Fruit fly (Drosophila melanogaster) whole organism, adult: ENCODE measurements around the gene BCAS2.
A peak's percentile ranks its signal among the peaks of the same experiment; 100 is the strongest.

Source experiments
- CG11617 ChIP-seq: fragments of 200-800 bp; sonication (Bioruptor generic); optimal IDR thresholded peaks from 2 replicates; lab custom pipeline; 2017; ENCODE audit warnings: mild to moderate bottlenecking, missing biosample characterization, missing genetic modification reagents, missing genetic modification characterization
- CG12768 ChIP-seq: fragments of 200-800 bp; sonication (Bioruptor generic); optimal IDR thresholded peaks from 2 replicates; lab custom pipeline; 2017; ENCODE audit warnings: missing biosample characterization, missing genetic modification characterization, mild to moderate bottlenecking, moderate library complexity, missing genetic modification reagents
- CG14711 ChIP-seq: fragments of 200-800 bp; sonication (Bioruptor generic); optimal IDR thresholded peaks from 2 replicates; lab custom pipeline; 2018; ENCODE audit warnings: missing biosample characterization, mild to moderate bottlenecking, missing genetic modification characterization, moderate library complexity
- CG1620 ChIP-seq: fragments of 200-800 bp; sonication (Bioruptor generic); optimal IDR thresholded peaks from 2 replicates; lab custom pipeline; 2016; ENCODE audit warnings: missing biosample characterization, missing genetic modification characterization
- CG33017 ChIP-seq: fragments of 200-800 bp; sonication (Bioruptor generic); optimal IDR thresholded peaks from 2 replicates; lab custom pipeline; 2018; ENCODE audit warnings: missing biosample characterization, mild to moderate bottlenecking, missing genetic modification characterization, moderate library complexity
- CG5204 ChIP-seq: fragments of 200-800 bp; sonication (Bioruptor generic); optimal IDR thresholded peaks from 2 replicates; lab custom pipeline; 2016; ENCODE audit warnings: missing biosample characterization, missing genetic modification characterization
- CG7045 ChIP-seq: fragments of 200-800 bp; sonication (Bioruptor generic); optimal IDR thresholded peaks from 2 replicates; lab custom pipeline; 2017; ENCODE audit warnings: missing biosample characterization, mild to moderate bottlenecking, missing genetic modification characterization
- CG7101 ChIP-seq: fragments of 200-800 bp; sonication (Bioruptor generic); optimal IDR thresholded peaks from 2 replicates; lab custom pipeline; 2018; ENCODE audit warnings: missing biosample characterization, mild to moderate bottlenecking, missing genetic modification characterization, moderate library complexity
- Clk ChIP-seq: fragments of 200-800 bp; sonication (Bioruptor generic); optimal IDR thresholded peaks from 2 replicates; lab custom pipeline; 2017; ENCODE audit warnings: missing biosample characterization, missing genetic modification characterization
- Crg-1 ChIP-seq: fragments of 200-800 bp; sonication (Bioruptor generic); optimal IDR thresholded peaks from 2 replicates; lab custom pipeline; 2016; ENCODE audit warnings: missing biosample characterization, missing genetic modification characterization
- Hr96 ChIP-seq: fragments of 200-800 bp; sonication (Bioruptor generic); optimal IDR thresholded peaks from 2 replicates; lab custom pipeline; 2016; ENCODE audit warnings: missing biosample characterization, missing genetic modification characterization
- Mnt ChIP-seq: fragments of 200-800 bp; sonication (Bioruptor generic); optimal IDR thresholded peaks from 2 replicates; lab custom pipeline; 2016; ENCODE audit warnings: missing biosample characterization, mild to moderate bottlenecking, missing genetic modification characterization
- bab1 ChIP-seq: fragments of 200-800 bp; sonication (Bioruptor generic); optimal IDR thresholded peaks from 3 replicates; lab custom pipeline; 2019; ENCODE audit warnings: missing biosample characterization, mild to moderate bottlenecking, missing genetic modification characterization, moderate library complexity
- cic ChIP-seq: fragments of 200-800 bp; sonication (Bioruptor generic); optimal IDR thresholded peaks from 2 replicates; lab custom pipeline; 2017; ENCODE audit warnings: missing biosample characterization, mild to moderate bottlenecking, missing genetic modification characterization, moderate library complexity
- cnc ChIP-seq, 2 experiments: fragments of >200 bp; optimal IDR thresholded peaks; 2 replicates each; lab custom pipeline; 2017
- kay ChIP-seq: fragments of 200-800 bp; sonication (Bioruptor generic); peaks from one replicate; lab custom pipeline; 2016; ENCODE audit warnings: missing biosample characterization, missing genetic modification characterization, borderline replicate concordance
- ovo ChIP-seq: fragments of 200-800 bp; sonication (Bioruptor generic); optimal IDR thresholded peaks from 2 replicates; lab custom pipeline; 2016; ENCODE audit warnings: missing biosample characterization, missing genetic modification characterization
- pad ChIP-seq: fragments of 200-800 bp; sonication (Bioruptor generic); optimal IDR thresholded peaks from 3 replicates; lab custom pipeline; 2017; ENCODE audit warnings: missing biosample characterization, missing genetic modification characterization, mild to moderate bottlenecking, moderate library complexity, missing genetic modification reagents
- tj ChIP-seq: fragments of 200-800 bp; sonication (Bioruptor generic); optimal IDR thresholded peaks from 3 replicates; lab custom pipeline; 2017; ENCODE audit warnings: missing biosample characterization, mild to moderate bottlenecking, missing genetic modification characterization, moderate library complexity
- toe ChIP-seq: fragments of 200-800 bp; sonication (Bioruptor generic); optimal IDR thresholded peaks from 2 replicates; lab custom pipeline; 2016; ENCODE audit warnings: missing biosample characterization, missing genetic modification characterization

BCAS2 gene

DNA sequence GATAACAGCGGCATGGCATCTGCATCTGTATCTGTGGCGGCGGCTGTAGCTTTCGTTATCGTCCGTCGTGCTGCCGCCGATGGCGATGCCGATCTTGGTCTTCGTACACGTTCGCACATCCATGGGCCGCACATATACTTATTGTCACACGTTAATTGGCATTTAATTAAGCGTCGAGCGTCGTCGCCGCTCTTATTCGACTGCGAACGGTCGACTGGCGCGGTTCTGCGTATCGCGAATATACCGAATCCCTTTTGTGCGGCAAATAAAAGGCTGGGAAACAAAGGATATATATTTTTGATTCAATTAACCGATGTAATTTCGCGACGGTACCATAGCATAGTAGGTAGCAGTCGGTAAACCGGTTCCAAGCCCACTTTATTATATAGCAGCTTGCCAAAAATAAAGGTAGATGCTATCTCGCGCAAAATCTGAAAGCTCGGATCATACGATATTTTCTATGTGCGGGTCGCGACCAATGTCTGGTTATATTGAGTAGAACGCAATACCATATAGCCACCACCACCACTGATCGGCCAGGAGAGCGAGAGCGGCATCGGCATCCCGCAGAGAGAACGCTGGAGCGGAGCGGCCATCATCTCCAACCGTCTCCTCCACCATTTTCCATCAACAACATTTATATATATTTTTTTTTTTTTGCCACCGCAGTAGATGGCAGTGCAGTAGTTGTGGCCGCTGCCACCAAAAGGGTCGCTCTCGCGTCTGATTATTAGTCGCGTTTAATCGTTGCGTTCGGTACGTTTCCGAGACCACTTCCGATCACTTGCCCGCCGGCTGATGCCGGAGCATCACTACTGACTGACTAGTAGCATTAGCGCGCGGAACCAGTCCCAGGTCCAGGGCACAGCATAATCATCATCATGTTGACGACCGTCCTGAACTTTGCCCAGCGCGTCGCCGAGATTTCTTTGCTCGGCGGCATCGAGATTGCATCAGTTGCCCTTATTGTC, 3.1 kb upstream of the BCAS2 start, which contains the start of gene mino:
mino (plus strand) TSS at position 192 of the 971 bp plus-strand sequence.
- TF ChIP-seq CG14711 (tag; lab: Kevin White, UChicago): peak; percentile 33
- no peak for TF ChIP-seq CG1620
- no peak for TF ChIP-seq cnc (optimal IDR thresholded peaks at IDR 0.05; lab: Kevin White, UChicago)
- TF ChIP-seq CG7045 (GFP tag; lab: Kevin White, UChicago): peak; percentile 14
- TF ChIP-seq CG12768 (GFP tag; lab: Kevin White, UChicago): peak; percentile 45
- no peak for TF ChIP-seq ovo (GFP tag; lab: Kevin White, UChicago)
- peak; percentile 61 for TF ChIP-seq CG11617 (GFP tag; lab: Kevin White, UChicago)
- TF ChIP-seq Crg-1: peak; percentile 40
- TF ChIP-seq Clk: peak; percentile 43
- TF ChIP-seq bab1 (GFP tag; lab: Kevin White, UChicago): peak; percentile 45
- TF ChIP-seq Hr96: peak; percentile 11
- peak; percentile 75 for TF ChIP-seq Mnt (GFP tag; lab: Kevin White, UChicago)
- no peak for TF ChIP-seq CG33017 (tag; lab: Kevin White, UChicago)
- peak; percentile 76 for TF ChIP-seq toe (GFP tag; lab: Kevin White, UChicago)
- peak; percentile 48 for TF ChIP-seq CG5204 (GFP tag; lab: Kevin White, UChicago)
- peak; percentile 16 for TF ChIP-seq tj
- peak; percentile 73 for TF ChIP-seq cic
- TF ChIP-seq kay (GFP tag; lab: Kevin White, UChicago): peak; percentile 87
- peak; percentile 23 for TF ChIP-seq pad (GFP tag; lab: Kevin White, UChicago)
- no peak for TF ChIP-seq CG7101 (tag; lab: Kevin White, UChicago)

DNA sequence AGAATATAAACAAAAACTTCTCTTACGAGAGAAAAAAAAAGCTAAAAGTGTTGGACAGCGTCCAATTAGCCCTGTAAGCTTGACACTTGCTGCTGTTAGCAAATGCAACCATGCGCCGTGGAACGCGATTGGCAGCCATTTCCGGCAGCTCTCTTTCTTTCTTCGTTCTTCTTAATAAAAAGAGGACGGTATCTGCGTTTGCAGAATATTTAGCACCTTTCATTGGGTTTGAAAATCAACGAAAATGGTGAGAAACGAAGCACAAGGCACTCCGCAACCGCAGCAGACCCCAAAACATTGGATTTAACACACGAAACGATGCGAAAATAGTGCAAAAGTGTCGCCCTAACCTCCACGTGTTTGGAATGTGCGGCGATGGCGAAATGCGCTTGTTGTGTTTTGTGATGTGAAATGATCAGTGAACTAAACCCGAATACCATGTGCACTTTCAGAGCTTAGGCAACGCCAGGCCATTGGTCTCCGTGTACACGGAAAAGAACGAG, 568 bp upstream of the BCAS2 start, which contains the start of gene RpL4:
RpL4 (plus strand) TSS at position 149 of the 503 bp plus-strand sequence.
- TF ChIP-seq CG5204 (GFP tag; lab: Kevin White, UChicago) (peak; percentile 84), CG7045 (GFP tag; lab: Kevin White, UChicago) (peak; percentile 89), tj (peak; percentile 80), CG1620 (peak; percentile 91), CG12768 (GFP tag; lab: Kevin White, UChicago) (peak; percentile 85), cic (peak; percentile 72), Mnt (GFP tag; lab: Kevin White, UChicago) (peak; percentile 93), CG14711 (tag; lab: Kevin White, UChicago) (peak; percentile 59), pad (GFP tag; lab: Kevin White, UChicago) (peak; percentile 75), Clk (peak; percentile 46), CG33017 (tag; lab: Kevin White, UChicago) (peak; percentile 84), CG7101 (tag; lab: Kevin White, UChicago) (peak; percentile 92), kay (GFP tag; lab: Kevin White, UChicago) (no peak), cnc (optimal IDR thresholded peaks at IDR 0.05; lab: Kevin White, UChicago) (no peak), bab1 (GFP tag; lab: Kevin White, UChicago) (peak; percentile 64), toe (GFP tag; lab: Kevin White, UChicago) (peak; percentile 82), ovo (GFP tag; lab: Kevin White, UChicago) (peak; percentile 83), Crg-1 (peak; percentile 92), Hr96 (peak; percentile 91), CG11617 (GFP tag; lab: Kevin White, UChicago) (peak; percentile 95)

DNA sequence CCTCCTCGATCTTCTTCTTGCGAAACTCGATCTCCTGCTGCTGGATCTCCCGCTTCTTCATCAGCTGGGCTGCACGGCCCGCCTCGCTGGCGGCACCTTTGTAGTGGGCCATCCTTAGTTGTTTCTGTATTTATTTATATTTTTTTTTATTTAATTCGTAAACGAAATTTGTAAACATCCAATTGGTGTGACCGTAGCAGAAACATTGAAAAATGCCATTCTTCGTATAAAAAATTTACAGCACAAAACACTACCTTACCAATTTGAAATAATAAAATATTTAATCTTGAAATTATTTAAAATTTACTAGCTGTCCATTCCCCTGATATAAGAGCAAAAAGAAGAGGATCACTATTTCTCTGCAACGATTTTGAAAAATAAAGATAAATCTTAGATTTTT, 1.3 kb downstream of the BCAS2 start, which contains the start of gene CG12259:
CG12259 (minus strand) TSS at position 207 of the 400 bp plus-strand sequence.
- TF ChIP-seq kay (GFP tag; lab: Kevin White, UChicago): no peak
- TF ChIP-seq cic: no peak
- TF ChIP-seq tj: no peak
- no peak for TF ChIP-seq cnc (optimal IDR thresholded peaks at IDR 0.05; lab: Kevin White, UChicago)
- TF ChIP-seq Crg-1: no peak
- no peak for TF ChIP-seq toe (GFP tag; lab: Kevin White, UChicago)
- TF ChIP-seq Mnt (GFP tag; lab: Kevin White, UChicago): no peak
- no peak for TF ChIP-seq CG14711 (tag; lab: Kevin White, UChicago)
- no peak for TF ChIP-seq CG7101 (tag; lab: Kevin White, UChicago)
- no peak for TF ChIP-seq CG11617 (GFP tag; lab: Kevin White, UChicago)
- TF ChIP-seq CG5204 (GFP tag; lab: Kevin White, UChicago): no peak
- TF ChIP-seq Hr96: no peak
- TF ChIP-seq CG1620: no peak
- TF ChIP-seq bab1 (GFP tag; lab: Kevin White, UChicago): no peak

DNA sequence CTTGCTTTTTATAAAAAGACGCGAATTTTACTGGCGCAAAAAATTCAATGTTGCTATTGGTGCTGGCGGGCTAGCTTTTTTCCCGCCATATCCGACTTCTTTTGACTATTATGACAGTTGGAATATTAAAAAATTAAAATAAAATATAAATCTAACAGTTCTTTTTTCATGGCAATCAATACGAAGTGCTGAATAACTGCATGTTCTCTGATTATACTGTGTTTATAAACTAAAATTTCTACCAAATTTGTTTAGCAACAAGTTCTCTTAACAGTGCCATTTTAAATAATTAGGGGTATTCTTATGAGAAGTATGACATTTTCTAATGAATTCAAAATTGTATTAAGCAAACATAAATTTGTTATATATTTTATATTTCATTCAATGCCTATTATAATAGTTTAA, 2.8 kb downstream of the BCAS2 start, which contains the start of gene Boh1:
Boh1 (minus strand) TSS at position 76 of the 405 bp plus-strand sequence.
- TF ChIP-seq CG14711 (tag; lab: Kevin White, UChicago): peak; percentile 46
- peak; percentile 28 for TF ChIP-seq CG33017 (tag; lab: Kevin White, UChicago)
- no peak for TF ChIP-seq CG5204 (GFP tag; lab: Kevin White, UChicago)
- no peak for TF ChIP-seq Hr96
- no peak for TF ChIP-seq Clk
- peak; percentile 58 for TF ChIP-seq CG11617 (GFP tag; lab: Kevin White, UChicago)
- TF ChIP-seq Mnt (GFP tag; lab: Kevin White, UChicago): peak; percentile 8
- TF ChIP-seq CG1620: no peak
- no peak for TF ChIP-seq cic
- peak; percentile 13 for TF ChIP-seq CG12768 (GFP tag; lab: Kevin White, UChicago)
- TF ChIP-seq bab1 (GFP tag; lab: Kevin White, UChicago): peak; percentile 61
- peak; percentile 36 for TF ChIP-seq CG7101 (tag; lab: Kevin White, UChicago)
